Worm (Caenorhabditis elegans): ENCODE results near the gene txt-6.

DNA sequence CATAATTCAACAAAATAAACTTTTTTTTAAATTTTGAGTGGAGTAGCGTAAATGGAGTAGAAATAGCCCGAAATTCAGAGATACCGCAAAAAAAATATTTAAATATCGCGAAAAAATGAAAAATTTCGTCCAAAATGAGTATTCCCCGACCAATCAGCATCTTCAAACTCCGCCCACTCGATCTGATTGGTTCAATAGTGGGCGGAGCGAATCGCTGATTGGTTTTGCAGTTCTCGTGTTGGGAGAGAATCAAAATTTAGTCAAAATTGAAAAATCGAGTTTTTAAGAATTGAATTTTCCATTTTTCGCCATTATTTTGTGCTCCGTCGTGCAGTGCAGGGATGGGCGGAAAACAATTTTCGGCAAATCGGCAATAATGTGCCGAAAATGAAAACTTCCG is 31.3 kb downstream of the txt-6 start:
- TF ChIP-seq egl-27 (tag; optimal IDR thresholded peaks at IDR 0.05) (no peak), zip-11 (GFP tag; IDR thresholded peaks at IDR 0.05) (no peak), pha-4 (GFP tag; IDR thresholded peaks at IDR 0.05) (no peak), pha-4 (tag; optimal IDR thresholded peaks at IDR 0.05) (no peak), nhr-76 (tag; optimal IDR thresholded peaks at IDR 0.05) (no peak), lin-39 (tag; optimal IDR thresholded peaks at IDR 0.05) (no peak), lin-13 (GFP tag; optimal IDR thresholded peaks at IDR 0.05) (no peak), nhr-11 (tag; optimal IDR thresholded peaks at IDR 0.05) (no peak), ceh-82 (tag; optimal IDR thresholded peaks at IDR 0.05) (no peak), aly-2 (tag; optimal IDR thresholded peaks at IDR 0.05) (no peak), mep-1 (tag; optimal IDR thresholded peaks at IDR 0.05) (no peak), nhr-77 (tag; optimal IDR thresholded peaks at IDR 0.05) (no peak), lir-3 (tag; optimal IDR thresholded peaks at IDR 0.05) (no peak), nhr-111 (GFP tag; optimal IDR thresholded peaks at IDR 0.05) (no peak)

All from whole organism, L4 larva.